Worm (Caenorhabditis elegans): ENCODE results near the gene ppm-1.A.

DNA sequence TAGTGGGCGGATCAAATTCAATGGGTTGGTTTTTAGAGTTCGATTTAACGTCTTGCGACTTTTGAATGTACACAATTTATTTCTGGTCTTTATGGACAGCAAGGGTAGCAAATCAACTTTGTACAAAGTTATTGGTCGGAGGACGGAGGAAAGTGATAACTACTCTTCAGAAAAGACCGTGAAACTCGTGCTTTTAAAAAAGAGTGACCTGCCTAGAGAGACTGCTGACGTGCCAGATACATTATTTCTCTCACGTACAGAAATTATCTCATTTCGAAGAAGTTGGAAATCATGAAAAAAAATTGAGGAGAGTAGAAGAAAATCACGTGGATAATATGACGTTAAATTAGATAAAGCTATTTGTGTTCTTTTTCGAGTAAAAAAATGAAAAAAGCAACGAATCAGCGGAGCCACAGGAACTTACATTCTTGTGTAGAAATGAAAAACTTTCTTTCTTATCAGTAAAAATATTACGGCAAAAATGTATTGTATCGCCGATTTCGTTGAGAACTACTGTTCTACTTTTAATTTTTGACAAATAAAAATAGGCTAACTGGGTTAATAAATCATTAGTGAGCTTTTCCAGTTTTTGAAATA is at the start of gene ppm-1.A:
- TF ChIP-seq lsy-2 (tag; optimal IDR thresholded peaks at IDR 0.05) (no peak), lin-32 (GFP tag; optimal IDR thresholded peaks at IDR 0.05) (no peak), ztf-11 (tag; optimal IDR thresholded peaks at IDR 0.05) (no peak)

All from whole organism, mixed stage, embryonic.